Worm (Caenorhabditis elegans) whole organism, L1 larva: ENCODE measurements around the gene C04F5.9.
A peak's percentile ranks its signal among the peaks of the same experiment; 100 is the strongest.

ENCODE experiments used
- C34B4.2 ChIP-seq: sonication (generic microtip); optimal IDR thresholded peaks from 2 replicates; lab custom pipeline; 2017; ENCODE audit warnings: mild to moderate bottlenecking, missing genetic modification characterization, missing compliant biosample characterization
- F16B12.6 ChIP-seq: fragments of 150-350 bp; optimal IDR thresholded peaks from 2 replicates; lab custom pipeline; 2014; ENCODE audit warnings: missing biosample characterization, missing genetic modification characterization
- Y116A8C.19 ChIP-seq: sonication (generic microtip); optimal IDR thresholded peaks from 2 replicates; lab custom pipeline; 2016; ENCODE audit warnings: missing compliant biosample characterization, missing genetic modification characterization, borderline replicate concordance
- blmp-1 ChIP-seq: fragments of 150-350 bp; optimal IDR thresholded peaks from 2 replicates; lab custom pipeline; 2014; ENCODE audit warnings: missing biosample characterization, missing genetic modification characterization
- ceh-63 ChIP-seq: fragments of 200-800 bp; sonication (Bioruptor generic); optimal IDR thresholded peaks from 2 replicates; lab custom pipeline; 2018; ENCODE audit warnings: mild to moderate bottlenecking, missing genetic modification characterization, missing compliant biosample characterization
- ceh-82 ChIP-seq, 3 experiments: fragments of 150-350 bp in 1 of 3; sonication (generic microtip) in 2 of 3; optimal IDR thresholded peaks; 2 replicates each; lab custom pipeline; 2014 to 2017; ENCODE audit warnings: missing biosample characterization in 3 of 3, missing genetic modification characterization in 3 of 3
- ceh-88 ChIP-seq: fragments of 200-800 bp; sonication (Bioruptor generic); IDR thresholded peaks from 2 replicates; pipeline ENCODE4 v1.3.6; 2022; ENCODE audit warnings: missing genetic modification characterization, missing compliant biosample characterization
- ceh-90 ChIP-seq: sonication (generic microtip); optimal IDR thresholded peaks from 2 replicates; lab custom pipeline; 2016; ENCODE audit warnings: missing genetic modification characterization, missing compliant biosample characterization
- ces-1 ChIP-seq: fragments of 150-350 bp; optimal IDR thresholded peaks from 2 replicates; lab custom pipeline; 2014; ENCODE audit warnings: missing biosample characterization, missing genetic modification reagents, missing genetic modification characterization
- dsc-1 ChIP-seq: sonication (generic microtip); optimal IDR thresholded peaks from 2 replicates; lab custom pipeline; 2016; ENCODE audit warnings: mild to moderate bottlenecking, missing genetic modification characterization, missing compliant biosample characterization
- egl-13 ChIP-seq: sonication (generic microtip); optimal IDR thresholded peaks from 2 replicates; lab custom pipeline; 2016; ENCODE audit warnings: missing genotype, missing genetic modification reagents, missing genetic modification characterization, missing compliant biosample characterization
- elt-2 ChIP-seq: sonication (generic microtip); optimal IDR thresholded peaks from 2 replicates; lab custom pipeline; 2016; ENCODE audit warnings: missing genetic modification characterization, mild to moderate bottlenecking, inconsistent platforms, missing compliant biosample characterization, missing genetic modification reagents
- elt-3 ChIP-seq, 6 experiments: fragments of 150-350 bp in 1 of 6; sonication (generic microtip); optimal IDR thresholded peaks; 2 replicates each; lab custom pipeline; 2017 to 2018; ENCODE audit warnings: missing biosample characterization in 6 of 6, missing genetic modification characterization in 6 of 6, inconsistent platforms in 1 of 6
- fkh-4 ChIP-seq: sonication (generic microtip); optimal IDR thresholded peaks from 2 replicates; lab custom pipeline; 2016; ENCODE audit warnings: missing compliant biosample characterization, missing genetic modification characterization, borderline replicate concordance
- fos-1 ChIP-seq: fragments of 150-350 bp; optimal IDR thresholded peaks from 2 replicates; lab custom pipeline; 2014; ENCODE audit warnings: missing biosample characterization, missing genetic modification characterization
- hpl-2 ChIP-seq: fragments of 150-350 bp; optimal IDR thresholded peaks from 2 replicates; lab custom pipeline; 2014; ENCODE audit warnings: missing biosample characterization, missing genetic modification reagents, missing genetic modification characterization
- irx-1 ChIP-seq: sonication (generic microtip); optimal IDR thresholded peaks from 2 replicates; lab custom pipeline; 2016; ENCODE audit warnings: missing genetic modification characterization, missing compliant biosample characterization
- lin-39 ChIP-seq: fragments of 150-350 bp; optimal IDR thresholded peaks from 2 replicates; lab custom pipeline; 2014; ENCODE audit warnings: missing biosample characterization, missing genetic modification reagents, missing genetic modification characterization
- lsy-2 ChIP-seq, 2 experiments: fragments of 150-350 bp; optimal IDR thresholded peaks; 2 replicates each; lab custom pipeline; 2014; ENCODE audit warnings: missing biosample characterization in 2 of 2, missing genetic modification characterization in 2 of 2
- mdl-1 ChIP-seq, 2 experiments: fragments of 150-350 bp; optimal IDR thresholded peaks; 2 replicates each; lab custom pipeline; 2014 to 2017; ENCODE audit warnings: missing biosample characterization in 2 of 2, missing genetic modification characterization in 2 of 2, inconsistent platforms in 1 of 2
- nhr-11 ChIP-seq: fragments of 150-350 bp; optimal IDR thresholded peaks from 2 replicates; lab custom pipeline; 2014; ENCODE audit warnings: missing biosample characterization, missing genetic modification characterization
- nhr-12 ChIP-seq: sonication (generic microtip); optimal IDR thresholded peaks from 2 replicates; lab custom pipeline; 2017; ENCODE audit warnings: missing biosample characterization, missing genetic modification characterization
- nhr-71 ChIP-seq: sonication (generic microtip); optimal IDR thresholded peaks from 2 replicates; lab custom pipeline; 2016; ENCODE audit warnings: mild to moderate bottlenecking, missing genetic modification characterization, moderate library complexity, missing compliant biosample characterization
- nhr-76 ChIP-seq: sonication (generic microtip); optimal IDR thresholded peaks from 2 replicates; lab custom pipeline; 2017; ENCODE audit warnings: missing biosample characterization, missing genetic modification characterization
- nhr-85 ChIP-seq: sonication (generic microtip); peaks from one replicate; lab custom pipeline; 2016; ENCODE audit warnings: missing genetic modification characterization, inconsistent platforms, missing compliant biosample characterization
- nhr-90 ChIP-seq: sonication (generic microtip); optimal IDR thresholded peaks from 2 replicates; lab custom pipeline; 2016; ENCODE audit warnings: mild to moderate bottlenecking, missing genetic modification characterization, missing compliant biosample characterization; ENCODE audit not compliant: poor library complexity
- pax-3 ChIP-seq: fragments of 200-800 bp; sonication (Bioruptor generic); optimal IDR thresholded peaks from 2 replicates; lab custom pipeline; 2018; ENCODE audit warnings: mild to moderate bottlenecking, missing genetic modification characterization, moderate library complexity, missing compliant biosample characterization
- pqm-1 ChIP-seq: sonication (generic microtip); optimal IDR thresholded peaks from 3 replicates; lab custom pipeline; 2017; ENCODE audit warnings: missing biosample characterization, missing genetic modification characterization
- rnt-1 ChIP-seq: sonication (generic microtip); optimal IDR thresholded peaks from 2 replicates; lab custom pipeline; 2016; ENCODE audit warnings: mild to moderate bottlenecking, missing genetic modification characterization, moderate library complexity, missing compliant biosample characterization
- skn-1 ChIP-seq: fragments of 150-350 bp; optimal IDR thresholded peaks from 2 replicates; lab custom pipeline; 2014; ENCODE audit warnings: missing biosample characterization, missing genetic modification characterization
- snu-23 ChIP-seq: sonication (generic microtip); optimal IDR thresholded peaks from 2 replicates; lab custom pipeline; 2016; ENCODE audit warnings: missing genetic modification characterization, missing compliant biosample characterization
- sox-4 ChIP-seq: sonication (generic microtip); optimal IDR thresholded peaks from 2 replicates; lab custom pipeline; 2016; ENCODE audit warnings: missing genetic modification characterization, missing compliant biosample characterization
- tlp-1 ChIP-seq: fragments of 150-350 bp; optimal IDR thresholded peaks from 2 replicates; lab custom pipeline; 2014; ENCODE audit warnings: missing biosample characterization, missing genetic modification characterization
- unc-62 ChIP-seq: fragments of 150-350 bp; optimal IDR thresholded peaks from 2 replicates; lab custom pipeline; 2014; ENCODE audit warnings: missing biosample characterization, missing genetic modification reagents, missing genetic modification characterization
- unc-98 ChIP-seq: fragments of 200-800 bp; sonication (Bioruptor generic); IDR thresholded peaks from 2 replicates; pipeline ENCODE4 v1.3.6; 2022; ENCODE audit warnings: missing genetic modification characterization, missing compliant biosample characterization
- zip-4 ChIP-seq: fragments of 200-800 bp; sonication (Bioruptor generic); optimal IDR thresholded peaks from 2 replicates; lab custom pipeline; 2018; ENCODE audit warnings: mild to moderate bottlenecking, missing genetic modification characterization, moderate library complexity, missing compliant biosample characterization
- ztf-4 ChIP-seq: fragments of 150-350 bp; optimal IDR thresholded peaks from 2 replicates; lab custom pipeline; 2014; ENCODE audit warnings: missing biosample characterization, missing genetic modification characterization

C04F5.9 gene

ce11 chrV:5080853-5081338 is 38.1 kb downstream of the C04F5.9 start, which contains the start of gene Y58A7A.3 (continued):
- TF ChIP-seq mdl-1 (tag; optimal IDR thresholded peaks at IDR 0.05; lab: Kevin White, UChicago): peak in 1 of 2 experiments; percentile 67
- TF ChIP-seq F16B12.6 (tag; lab: Kevin White, UChicago): peak; percentile 20
- peak; percentile 64 for TF ChIP-seq hpl-2 (GFP tag; lab: Kevin White, UChicago)
- TF ChIP-seq nhr-71 (tag; lab: Kevin White, UChicago): peak; percentile 63
- no peak for TF ChIP-seq ces-1 (GFP tag; lab: Kevin White, UChicago)
- TF ChIP-seq dsc-1 (tag; lab: Kevin White, UChicago): no peak
- peak; percentile 41 for TF ChIP-seq blmp-1 (tag; lab: Kevin White, UChicago)
- no peak for TF ChIP-seq ceh-63 (GFP tag; lab: Kevin White, UChicago)
- TF ChIP-seq ceh-82 (tag; optimal IDR thresholded peaks at IDR 0.05; lab: Kevin White, UChicago): peak in 2 of 3 experiments; percentile 12 to 71
- peak; percentile 9 to 76 for TF ChIP-seq lsy-2 (tag; optimal IDR thresholded peaks at IDR 0.05; lab: Kevin White, UChicago)
- TF ChIP-seq Y116A8C.19 (tag; lab: Kevin White, UChicago): no peak
- no peak for TF ChIP-seq ceh-90 (tag; lab: Kevin White, UChicago)
- TF ChIP-seq lin-39 (tag; lab: Kevin White, UChicago): no peak
- no peak for TF ChIP-seq egl-13 (tag; lab: Kevin White, UChicago)
- TF ChIP-seq fkh-4 (tag; lab: Kevin White, UChicago): no peak
- no peak for TF ChIP-seq nhr-76 (tag; lab: Kevin White, UChicago)
- no peak for TF ChIP-seq nhr-12
- peak; percentile 22 for TF ChIP-seq nhr-11
- peak; percentile 15 for TF ChIP-seq rnt-1 (tag; lab: Kevin White, UChicago)
- TF ChIP-seq unc-62: no peak
- TF ChIP-seq elt-2 (tag; lab: Kevin White, UChicago): no peak
- no peak for TF ChIP-seq unc-98 (GFP tag; lab: Robert Waterston, UW)
- TF ChIP-seq ztf-4 (tag; lab: Kevin White, UChicago): no peak
- no peak for TF ChIP-seq pax-3 (tag; lab: Kevin White, UChicago)
- TF ChIP-seq skn-1: peak; percentile 93
- peak; percentile 28 for TF ChIP-seq fos-1 (tag; lab: Kevin White, UChicago)
- peak; percentile 49 for TF ChIP-seq snu-23
- TF ChIP-seq irx-1 (tag; lab: Kevin White, UChicago): peak; percentile 31
- peak; percentile 52 for TF ChIP-seq nhr-85 (tag; lab: Kevin White, UChicago)
- TF ChIP-seq elt-3 (tag; optimal IDR thresholded peaks at IDR 0.05; lab: Kevin White, UChicago): peak in 2 of 6 experiments; percentile 57 to 60
- TF ChIP-seq sox-4: no peak
- no peak for TF ChIP-seq ceh-88 (GFP tag; lab: Robert Waterston, UW)
- TF ChIP-seq, all 84 proteins: peak for 30

- TF ChIP-seq nhr-85 (tag; lab: Kevin White, UChicago) (peak; percentile 4), Y116A8C.19 (tag; lab: Kevin White, UChicago) (no peak), blmp-1 (tag; lab: Kevin White, UChicago) (peak; percentile 79)
Observed at ce11 chrV:5072082-5072481, 46.9 kb downstream of the C04F5.9 start, which contains the start of gene Y58A7A.2. Gene Y58A7A.2, minus strand, starts transcription at chrV:5072182.

DNA sequence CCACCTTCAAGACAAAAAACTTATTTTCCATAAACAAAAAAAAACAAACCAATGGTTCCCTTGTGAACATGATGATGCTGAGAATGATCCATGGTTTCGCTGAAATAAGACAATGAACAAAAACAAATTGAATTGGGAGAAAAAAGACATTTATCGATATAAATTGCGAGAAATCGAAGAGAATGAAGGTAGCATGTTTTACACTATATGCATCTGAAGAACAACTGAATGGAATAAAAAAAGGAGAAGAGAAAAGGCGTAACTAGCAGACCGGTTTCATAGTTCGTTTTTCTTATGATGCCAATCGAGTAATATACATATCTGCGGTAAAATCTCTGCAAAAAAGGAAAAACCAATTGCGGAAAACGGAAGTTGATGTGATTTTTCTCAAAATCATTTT is 49.6 kb downstream of the C04F5.9 start, which contains the start of gene Y58A7A.1:
Y58A7A.1 (minus strand) TSS at position 101 of the 400 bp plus-strand sequence.
- no peak for TF ChIP-seq nhr-90
- TF ChIP-seq dsc-1 (tag; lab: Kevin White, UChicago): no peak
- TF ChIP-seq lsy-2 (tag; optimal IDR thresholded peaks at IDR 0.05; lab: Kevin White, UChicago): no peak
- no peak for TF ChIP-seq sox-4
- no peak for TF ChIP-seq C34B4.2
- TF ChIP-seq zip-4 (GFP tag; lab: Kevin White, UChicago): no peak
- TF ChIP-seq tlp-1 (tag; lab: Kevin White, UChicago): no peak

DNA sequence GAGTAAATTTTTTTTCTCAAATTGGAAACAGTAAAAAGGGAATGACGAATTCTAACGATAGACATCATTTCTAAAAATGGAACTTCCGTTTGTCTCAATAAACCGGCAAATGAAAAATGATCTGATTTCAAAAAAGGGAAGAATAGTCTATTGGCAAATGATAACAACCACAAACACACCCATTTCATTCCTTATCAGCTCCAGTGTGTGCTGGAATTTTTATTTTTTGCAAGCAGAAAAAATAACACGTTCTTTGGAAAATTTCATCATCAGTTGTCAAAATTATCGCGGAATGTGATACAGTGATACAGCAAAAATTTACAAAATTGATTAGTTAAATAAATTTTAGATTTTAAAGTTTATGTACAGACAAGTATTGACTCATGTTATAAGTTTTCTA is 51.6 kb downstream of the C04F5.9 start:
- TF ChIP-seq elt-2 (tag; lab: Kevin White, UChicago) (peak; percentile 85), pqm-1 (tag; lab: Kevin White, UChicago) (peak; percentile 51), ces-1 (GFP tag; lab: Kevin White, UChicago) (no peak)
